Worm (Caenorhabditis elegans) whole organism, early embryonic: ENCODE data around the gene fbf-2.

Experiments
- B0310.2 ChIP-seq: sonication (generic microtip); optimal IDR thresholded peaks from 2 replicates; lab custom pipeline; 2016; ENCODE audit warnings: mild to moderate bottlenecking, missing genetic modification characterization, missing compliant biosample characterization
- F13C5.2 ChIP-seq: sonication (generic microtip); optimal IDR thresholded peaks from 2 replicates; lab custom pipeline; 2017; ENCODE audit warnings: mild to moderate bottlenecking, missing genetic modification characterization, inconsistent platforms, missing compliant biosample characterization
- aly-1 ChIP-seq: sonication (generic microtip); optimal IDR thresholded peaks from 2 replicates; lab custom pipeline; 2016; ENCODE audit warnings: missing genetic modification characterization, missing compliant biosample characterization
- ama-1 ChIP-seq: fragments of 150-350 bp; optimal IDR thresholded peaks from 2 replicates; lab custom pipeline; 2014
- ceh-13 ChIP-seq: fragments of 200-800 bp; sonication (Bioruptor generic); optimal IDR thresholded peaks from 2 replicates; lab custom pipeline; 2018; ENCODE audit warnings: mild to moderate bottlenecking, missing genetic modification characterization, missing compliant biosample characterization
- ceh-36 ChIP-seq: sonication (generic microtip); optimal IDR thresholded peaks from 2 replicates; lab custom pipeline; 2016; ENCODE audit warnings: missing genetic modification characterization, inconsistent platforms, missing compliant biosample characterization
- ets-7 ChIP-seq: sonication (generic microtip); optimal IDR thresholded peaks from 2 replicates; lab custom pipeline; 2016; ENCODE audit warnings: missing genotype, missing genetic modification characterization, missing compliant biosample characterization
- flt-1 ChIP-seq: fragments of 200-800 bp; sonication (Bioruptor generic); IDR thresholded peaks from 2 replicates; pipeline ENCODE4 v1.3.6; 2022; ENCODE audit warnings: missing genetic modification characterization, missing compliant biosample characterization
- hmbx-1 ChIP-seq: sonication (generic microtip); optimal IDR thresholded peaks from 2 replicates; lab custom pipeline; 2016; ENCODE audit warnings: mild to moderate bottlenecking, missing genetic modification characterization, missing compliant biosample characterization
- hmg-4 ChIP-seq: fragments of 200-800 bp; sonication (Bioruptor generic); optimal IDR thresholded peaks from 2 replicates; lab custom pipeline; 2018; ENCODE audit warnings: mild to moderate bottlenecking, missing genetic modification characterization, missing compliant biosample characterization
- hnd-1 ChIP-seq: sonication (generic microtip); optimal IDR thresholded peaks from 2 replicates; lab custom pipeline; 2016; ENCODE audit warnings: missing genetic modification characterization, missing compliant biosample characterization
- pes-1 ChIP-seq: fragments of 200-800 bp; sonication (Bioruptor generic); IDR thresholded peaks from 2 replicates; pipeline ENCODE4 v1.3.6; 2022; ENCODE audit warnings: missing genetic modification reagents, missing genetic modification characterization, missing compliant biosample characterization
- scrt-1 ChIP-seq: fragments of 200-800 bp; sonication (Bioruptor generic); IDR thresholded peaks from 2 replicates; pipeline ENCODE4 v1.3.6; 2022; ENCODE audit warnings: missing genetic modification characterization, missing compliant biosample characterization
- sea-1 ChIP-seq: fragments of 200-800 bp; sonication (Bioruptor generic); conservative IDR thresholded peaks from 2 replicates; pipeline ENCODE4 v1.3.6; 2022; ENCODE audit warnings: missing genetic modification characterization, missing compliant biosample characterization
- tbx-11 ChIP-seq: fragments of 200-800 bp; sonication (Bioruptor generic); IDR thresholded peaks from 2 replicates; pipeline ENCODE4 v1.3.6; 2022; ENCODE audit warnings: missing genetic modification characterization, missing compliant biosample characterization
- tbx-37 ChIP-seq: fragments of 200-800 bp; sonication (Bioruptor generic); conservative IDR thresholded peaks from 2 replicates; pipeline ENCODE4 v1.3.6; 2022; ENCODE audit warnings: missing genetic modification reagents, missing genetic modification characterization, missing compliant biosample characterization
- tra-4 ChIP-seq: sonication (generic microtip); optimal IDR thresholded peaks from 2 replicates; lab custom pipeline; 2017; ENCODE audit warnings: missing genetic modification characterization, missing compliant biosample characterization

Gene fbf-2

DNA sequence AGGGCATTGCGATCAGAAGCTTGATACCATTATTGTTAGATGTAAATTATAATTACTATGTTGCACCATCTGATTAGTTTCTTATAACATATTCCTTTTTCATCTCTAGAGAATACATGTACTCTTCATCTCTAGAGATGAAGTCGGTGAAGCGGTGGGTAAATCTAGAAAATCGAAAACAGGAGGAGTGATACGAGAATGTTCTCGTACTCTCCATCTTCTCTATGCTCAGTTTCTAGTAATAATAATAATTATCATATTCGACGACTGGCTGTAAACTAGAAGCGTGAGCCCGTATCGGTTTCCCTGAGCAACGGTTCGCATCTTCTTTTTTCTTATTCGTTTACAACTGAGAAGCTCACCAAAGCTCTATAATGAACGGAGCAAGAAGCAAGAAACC is 16.5 kb upstream of the fbf-2 start:
- TF ChIP-seq sea-1 (no peak), B0310.2 (tag; lab: Kevin White, UChicago) (no peak), flt-1 (no peak), tra-4 (tag; lab: Kevin White, UChicago) (no peak), ceh-13 (no peak), tbx-37 (GFP tag; lab: Robert Waterston, UW) (no peak), hmbx-1 (no peak), hmg-4 (GFP tag; lab: Kevin White, UChicago) (no peak), ama-1 (lab: Kevin White, UChicago) (no peak), aly-1 (tag; lab: Kevin White, UChicago) (no peak)

DNA sequence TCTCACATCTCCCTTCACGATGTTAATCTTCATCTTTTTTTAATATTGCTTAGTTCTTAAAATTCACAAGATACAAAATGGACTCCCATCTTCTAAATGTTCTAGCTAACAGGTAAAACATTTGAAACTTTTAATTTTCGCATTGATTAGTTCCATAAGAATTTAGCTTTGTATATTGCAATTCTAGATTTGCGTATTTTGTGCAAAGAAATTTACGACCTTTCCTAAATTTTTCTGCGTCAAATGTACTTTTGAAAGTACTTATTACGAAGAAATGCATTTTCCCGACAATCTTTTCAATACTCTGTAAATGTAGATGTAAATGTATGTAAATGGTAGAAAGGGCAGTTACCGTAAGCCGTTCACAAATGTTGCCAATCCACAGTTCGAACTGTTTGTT is 12.7 kb upstream of the fbf-2 start:
- TF ChIP-seq F13C5.2 (tag; lab: Kevin White, UChicago) (no peak), tbx-11 (GFP tag; lab: Robert Waterston, UW) (no peak), B0310.2 (tag; lab: Kevin White, UChicago) (no peak), hmbx-1 (no peak), tra-4 (tag; lab: Kevin White, UChicago) (no peak), ceh-13 (no peak), scrt-1 (GFP tag; lab: Robert Waterston, UW) (no peak), hnd-1 (tag; lab: Kevin White, UChicago) (no peak), ceh-36 (tag; lab: Kevin White, UChicago) (no peak), sea-1 (no peak), flt-1 (no peak), ama-1 (lab: Kevin White, UChicago) (no peak), aly-1 (tag; lab: Kevin White, UChicago) (no peak), hmg-4 (GFP tag; lab: Kevin White, UChicago) (no peak)

DNA sequence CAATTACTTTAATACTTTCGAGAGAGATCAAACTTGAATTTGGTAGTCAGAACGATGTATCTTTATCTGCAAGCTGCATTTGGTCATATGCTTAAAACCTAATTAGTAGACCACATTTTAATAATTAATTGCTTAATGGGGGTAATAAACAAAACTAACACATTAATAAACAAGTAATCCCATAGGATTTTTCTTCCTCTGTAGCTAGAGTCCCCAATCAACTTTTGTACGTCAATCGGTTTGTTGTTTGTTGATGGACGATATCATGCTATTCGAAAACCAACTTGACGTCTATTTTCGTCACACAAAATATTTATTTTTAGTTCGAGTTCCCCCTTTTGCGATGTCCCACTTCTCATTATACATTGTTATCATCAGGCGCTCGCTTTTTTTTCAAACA is 10.2 kb upstream of the fbf-2 start:
- no peak for TF ChIP-seq hmbx-1
- no peak for TF ChIP-seq F13C5.2 (tag; lab: Kevin White, UChicago)
- no peak for TF ChIP-seq scrt-1 (GFP tag; lab: Robert Waterston, UW)
- TF ChIP-seq tra-4 (tag; lab: Kevin White, UChicago): no peak
- TF ChIP-seq pes-1 (GFP tag; lab: Robert Waterston, UW): no peak
- no peak for TF ChIP-seq ama-1 (lab: Kevin White, UChicago)
- no peak for TF ChIP-seq hmg-4 (GFP tag; lab: Kevin White, UChicago)
- TF ChIP-seq aly-1 (tag; lab: Kevin White, UChicago): no peak
- TF ChIP-seq ceh-36 (tag; lab: Kevin White, UChicago): no peak
- TF ChIP-seq flt-1: no peak

DNA sequence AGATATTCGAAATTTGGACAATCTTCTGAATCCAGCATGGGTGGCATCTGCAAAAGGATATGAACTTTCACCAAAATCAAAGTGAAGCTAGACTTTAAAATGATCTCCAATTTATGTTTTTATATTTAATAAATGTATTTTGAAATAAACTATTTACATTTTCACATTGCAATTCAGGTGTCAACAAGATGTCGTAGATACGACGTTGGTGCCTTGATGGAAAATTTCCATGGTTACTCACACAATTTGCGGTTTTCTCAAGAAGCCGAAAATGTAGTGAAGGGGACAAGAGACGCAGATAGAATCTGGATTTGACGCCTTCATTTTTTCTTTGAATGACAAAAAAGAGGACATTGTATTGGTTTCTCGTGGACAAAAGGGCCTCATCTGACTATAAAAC is 8.2 kb upstream of the fbf-2 start, which contains the start of gene rgs-3:
TSS of gene rgs-3 (plus strand) at position 301 of the 400 bp plus-strand sequence.
- TF ChIP-seq ceh-13: no peak
- no peak for TF ChIP-seq hnd-1 (tag; lab: Kevin White, UChicago)
- no peak for TF ChIP-seq pes-1 (GFP tag; lab: Robert Waterston, UW)
- no peak for TF ChIP-seq tbx-37 (GFP tag; lab: Robert Waterston, UW)

DNA sequence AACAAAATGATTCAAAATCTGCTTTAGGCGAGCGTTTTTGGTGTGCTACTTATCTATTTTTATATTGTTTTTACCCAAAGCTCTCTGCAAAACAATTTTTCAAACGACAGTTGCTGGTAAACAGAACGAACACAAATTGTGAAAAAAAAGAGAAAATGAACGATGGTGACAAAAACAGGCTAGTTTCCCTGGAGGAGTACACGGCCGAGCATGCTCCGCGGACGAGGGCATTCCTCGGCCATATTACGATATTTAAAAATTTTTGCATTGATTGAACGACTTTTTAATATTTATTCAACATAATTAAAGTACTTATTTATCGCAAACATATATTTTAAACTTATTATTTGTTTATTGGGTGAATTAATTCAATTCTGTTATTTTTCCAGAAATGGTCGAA is 6.2 kb upstream of the fbf-2 start, which contains the start of the genes tpp-2 and rbbp-5:
TSS of gene tpp-2 (minus strand) at position 157 of the 400 bp plus-strand sequence.
TSS of gene rbbp-5 (plus strand) at position 390 of the 400 bp plus-strand sequence.
- no peak for TF ChIP-seq hmg-4 (GFP tag; lab: Kevin White, UChicago)
- TF ChIP-seq B0310.2 (tag; lab: Kevin White, UChicago): no peak
- TF ChIP-seq sea-1: no peak
- TF ChIP-seq hmbx-1: no peak
- TF ChIP-seq tbx-37 (GFP tag; lab: Robert Waterston, UW): peak; percentile 57; the same call in 1 of the 2 replicates
- no peak for TF ChIP-seq pes-1 (GFP tag; lab: Robert Waterston, UW)

DNA sequence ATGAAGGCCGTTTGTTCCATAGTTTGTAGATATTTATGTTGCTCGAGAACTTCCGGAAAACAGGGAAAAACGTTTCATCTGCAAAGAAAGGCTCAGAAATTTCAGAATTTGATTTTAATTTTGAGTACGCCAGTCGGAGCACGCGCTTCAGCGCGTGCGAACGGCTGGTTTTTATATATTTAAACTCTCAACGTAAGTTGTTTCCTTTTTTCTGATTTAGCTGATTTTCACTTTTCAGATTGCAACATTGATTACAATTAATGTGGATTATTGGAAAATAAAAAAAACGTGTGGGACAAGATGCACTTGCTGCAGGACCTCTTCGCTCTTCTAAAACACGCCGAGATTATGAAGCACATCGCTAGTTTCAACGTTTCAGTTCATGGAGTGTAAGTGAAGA is 8.7 kb downstream of the fbf-2 start, which contains the start of gene F21H12.3:
TSS of gene F21H12.3 (plus strand) at position 301 of the 400 bp plus-strand sequence.
- TF ChIP-seq ceh-13 (no peak), hnd-1 (tag; lab: Kevin White, UChicago) (no peak), B0310.2 (tag; lab: Kevin White, UChicago) (no peak), ets-7 (tag; lab: Kevin White, UChicago) (no peak), sea-1 (no peak)

DNA sequence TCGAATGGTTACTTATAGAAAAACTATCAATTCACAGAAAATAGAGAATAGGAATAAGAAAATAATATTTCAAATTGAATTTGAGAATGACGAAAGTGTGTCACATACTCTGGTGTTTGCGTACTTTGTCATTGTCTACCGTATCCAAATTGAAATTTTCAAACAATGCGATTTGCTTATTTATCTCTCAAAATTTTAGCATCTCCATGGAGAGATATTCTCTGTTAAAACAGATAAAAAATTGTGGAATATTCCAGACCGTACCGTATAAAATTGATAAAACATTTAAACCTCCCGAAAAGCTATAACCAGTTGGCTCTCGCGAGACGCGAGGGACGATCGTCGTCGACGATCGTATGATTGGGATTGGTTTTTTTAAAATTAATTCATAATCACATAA is 10.5 kb downstream of the fbf-2 start, which contains the start of gene fbf-1:
TSS of gene fbf-1 (minus strand) at position 101 of the 400 bp plus-strand sequence.
- TF ChIP-seq ets-7 (tag; lab: Kevin White, UChicago): no peak
- TF ChIP-seq hmg-4 (GFP tag; lab: Kevin White, UChicago): no peak
- TF ChIP-seq sea-1: no peak
- no peak for TF ChIP-seq ama-1 (lab: Kevin White, UChicago)
- no peak for TF ChIP-seq B0310.2 (tag; lab: Kevin White, UChicago)
- no peak for TF ChIP-seq ceh-36 (tag; lab: Kevin White, UChicago)
- no peak for TF ChIP-seq tbx-11 (GFP tag; lab: Robert Waterston, UW)
- no peak for TF ChIP-seq ceh-13
- TF ChIP-seq pes-1 (GFP tag; lab: Robert Waterston, UW): no peak
- no peak for TF ChIP-seq tbx-37 (GFP tag; lab: Robert Waterston, UW)
- no peak for TF ChIP-seq tra-4 (tag; lab: Kevin White, UChicago)

DNA sequence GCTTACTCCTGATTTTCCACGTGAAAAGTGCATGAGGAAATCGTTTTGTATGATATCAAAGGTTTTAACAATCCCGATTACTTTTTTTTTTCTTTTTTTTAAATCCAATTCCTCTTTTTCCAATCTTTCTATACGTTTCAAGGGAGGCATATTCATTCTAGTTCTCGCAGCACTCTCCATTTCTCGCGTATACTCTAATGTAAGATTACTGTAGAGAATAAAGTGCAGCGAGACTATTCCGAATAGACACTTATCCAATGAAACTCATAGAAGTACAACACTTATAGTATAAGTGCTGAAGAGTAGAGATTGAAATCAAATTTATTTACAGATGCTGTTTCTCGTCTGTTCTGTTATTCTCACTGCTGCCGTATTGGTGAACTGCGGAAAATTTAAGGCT is 13.7 kb downstream of the fbf-2 start, which contains the start of gene H12I13.6:
TSS of gene H12I13.6 (plus strand) at position 301 of the 400 bp plus-strand sequence.
- no peak for TF ChIP-seq F13C5.2 (tag; lab: Kevin White, UChicago)
- no peak for TF ChIP-seq tra-4 (tag; lab: Kevin White, UChicago)
- no peak for TF ChIP-seq B0310.2 (tag; lab: Kevin White, UChicago)
- no peak for TF ChIP-seq scrt-1 (GFP tag; lab: Robert Waterston, UW)
- no peak for TF ChIP-seq aly-1 (tag; lab: Kevin White, UChicago)
- no peak for TF ChIP-seq hmbx-1
- TF ChIP-seq hmg-4 (GFP tag; lab: Kevin White, UChicago): no peak
- no peak for TF ChIP-seq ceh-13
- TF ChIP-seq hnd-1 (tag; lab: Kevin White, UChicago): no peak
- no peak for TF ChIP-seq tbx-11 (GFP tag; lab: Robert Waterston, UW)
- TF ChIP-seq tbx-37 (GFP tag; lab: Robert Waterston, UW): no peak
- TF ChIP-seq ets-7 (tag; lab: Kevin White, UChicago): no peak
- TF ChIP-seq ceh-36 (tag; lab: Kevin White, UChicago): no peak
- TF ChIP-seq pes-1 (GFP tag; lab: Robert Waterston, UW): no peak
- TF ChIP-seq sea-1: no peak
- TF ChIP-seq ama-1 (lab: Kevin White, UChicago): no peak
- no peak for TF ChIP-seq flt-1
